Worm (Caenorhabditis elegans): ENCODE measurements around the gene C07G3.15.

ce11 chrV:3480346-3480745, 16.4 kb downstream of the C07G3.15 start, which contains the start of gene srbc-30:
- TF ChIP-seq snpc-4 (tag; optimal IDR thresholded peaks at IDR 0.05) (no peak), zag-1 (tag; optimal IDR thresholded peaks at IDR 0.05) (no peak), unc-39 (tag; optimal IDR thresholded peaks at IDR 0.05) (no peak), lin-13 (GFP tag; optimal IDR thresholded peaks at IDR 0.05) (no peak), elt-1 (tag; optimal IDR thresholded peaks at IDR 0.05) (no peak), aly-2 (tag; optimal IDR thresholded peaks at IDR 0.05) (no peak), unc-55 (GFP tag; optimal IDR thresholded peaks at IDR 0.05) (no peak), blmp-1 (tag; optimal IDR thresholded peaks at IDR 0.05; ENCODE audit: insufficient read depth) (no peak), lin-39 (tag; optimal IDR thresholded peaks at IDR 0.05) (no peak), ceh-82 (tag; optimal IDR thresholded peaks at IDR 0.05) (no peak), nhr-77 (tag; optimal IDR thresholded peaks at IDR 0.05) (no peak)
